Worm (Caenorhabditis elegans): ENCODE measurements around the gene trh-1.

Gene trh-1

DNA sequence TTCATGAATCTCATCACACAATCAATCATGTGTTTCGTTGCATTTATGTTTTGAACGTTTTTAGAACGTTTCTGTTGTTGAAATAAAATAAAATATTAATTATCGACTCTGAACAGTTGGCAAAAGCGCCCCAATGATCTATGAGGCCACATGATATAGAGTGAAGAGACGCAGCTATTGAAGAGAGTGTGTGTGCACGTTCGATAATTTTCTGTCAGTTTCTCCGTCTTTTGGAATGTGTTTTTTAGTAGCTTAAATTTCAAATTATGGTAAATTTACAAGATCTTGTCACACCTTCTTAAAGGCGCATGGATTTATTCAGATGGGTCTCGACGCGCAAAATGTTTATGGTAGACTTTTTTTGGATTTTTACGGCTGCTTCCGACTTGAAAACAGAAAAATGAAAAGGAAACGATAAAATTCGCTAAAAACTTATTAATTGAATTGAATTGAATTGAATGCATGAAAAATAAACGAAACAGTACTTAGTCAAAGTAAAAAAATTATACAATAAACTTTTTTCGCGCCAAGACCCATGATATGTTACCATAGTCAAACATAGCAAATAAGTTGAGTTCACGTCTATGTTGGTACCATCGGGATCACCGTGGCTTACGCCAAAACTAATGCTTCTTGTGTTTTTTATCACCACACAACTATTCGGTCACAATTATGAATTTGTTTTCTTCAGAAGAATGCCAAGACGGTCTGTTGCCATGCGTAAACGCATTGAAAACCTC lies 34.7 kb upstream of the trh-1 start, which contains the start of gene C49C3.15:
Gene C49C3.15, plus strand, starts transcription at position 690 of the 740 bp plus-strand sequence.
- TF ChIP-seq odd-2 (tag; optimal IDR thresholded peaks at IDR 0.05), result no peak
- peak; percentile 21 for TF ChIP-seq ceh-31 (tag; optimal IDR thresholded peaks at IDR 0.05)
- no peak for TF ChIP-seq ceh-45 (GFP tag; IDR thresholded peaks at IDR 0.05)
- no peak for TF ChIP-seq che-1 (tag; optimal IDR thresholded peaks at IDR 0.05)
- TF ChIP-seq ceh-9 (tag; optimal IDR thresholded peaks at IDR 0.05), result no peak
- TF ChIP-seq pat-9 (tag; optimal IDR thresholded peaks at IDR 0.05), result no peak
- peak; percentile 15 for TF ChIP-seq nfya-1 (tag; optimal IDR thresholded peaks at IDR 0.05)
- TF ChIP-seq ceh-22 (tag; optimal IDR thresholded peaks at IDR 0.05), result no peak
- peak; percentile 77 for TF ChIP-seq hlh-30 (tag; optimal IDR thresholded peaks at IDR 0.05; ENCODE audit: insufficient read depth)
- no peak for TF ChIP-seq C38D4.7 (GFP tag; optimal IDR thresholded peaks at IDR 0.05)
- TF ChIP-seq unc-55 (GFP tag; optimal IDR thresholded peaks at IDR 0.05), result peak; percentile 38
- TF ChIP-seq hlh-6 (tag; optimal IDR thresholded peaks at IDR 0.05), result no peak
- TF ChIP-seq ttx-3 (tag; optimal IDR thresholded peaks at IDR 0.05), result no peak

ce11 chrIV:17335031-17335430 lies 33.4 kb upstream of the trh-1 start, which contains the start of gene C49C3.8:
Gene C49C3.8, plus strand, starts transcription at chrIV:17335203.
- TF ChIP-seq ceh-48 (tag; optimal IDR thresholded peaks at IDR 0.05) (peak; percentile 45), K09A11.1 (tag; optimal IDR thresholded peaks at IDR 0.05; ENCODE audit: insufficient read depth) (no peak), pros-1 (tag; optimal IDR thresholded peaks at IDR 0.05) (no peak)

- no peak for TF ChIP-seq dmd-4 (tag; optimal IDR thresholded peaks at IDR 0.05; ENCODE audit: borderline replicate concordance)
- TF ChIP-seq elt-2 (tag; optimal IDR thresholded peaks at IDR 0.05), result peak; percentile 78
Observed at ce11 chrIV:17338920-17339510, 29.4 kb upstream of the trh-1 start, which contains the start of gene C49C3.10. Gene C49C3.10, minus strand, starts transcription at chrIV:17338970.

- TF ChIP-seq K02D7.2 (tag; optimal IDR thresholded peaks at IDR 0.05) (no peak), Y22D7AL.16 (tag; optimal IDR thresholded peaks at IDR 0.05) (no peak), unc-3 (GFP tag; conservative IDR thresholded peaks at IDR 0.05) (no peak), unc-3 (tag; optimal IDR thresholded peaks at IDR 0.05) (no peak), sdc-2 (tag; optimal IDR thresholded peaks at IDR 0.05) (no peak), dve-1 (tag; optimal IDR thresholded peaks at IDR 0.05) (no peak), mec-3 (tag; optimal IDR thresholded peaks at IDR 0.05; ENCODE audit: borderline replicate concordance) (no peak), che-1 (tag; optimal IDR thresholded peaks at IDR 0.05) (no peak), C38D4.7 (GFP tag; optimal IDR thresholded peaks at IDR 0.05) (no peak), ceh-6 (GFP tag; optimal IDR thresholded peaks at IDR 0.05) (no peak), F13H6.1 (tag; optimal IDR thresholded peaks at IDR 0.05) (no peak), pha-4 (tag; optimal IDR thresholded peaks at IDR 0.05) (no peak), ceh-18 (tag; optimal IDR thresholded peaks at IDR 0.05) (no peak), pat-9 (tag; optimal IDR thresholded peaks at IDR 0.05) (no peak), unc-42 (tag; optimal IDR thresholded peaks at IDR 0.05) (no peak), sox-2 (GFP tag; IDR thresholded peaks at IDR 0.05) (no peak), hlh-13 (GFP tag; optimal IDR thresholded peaks at IDR 0.05) (no peak), fkh-6 (tag; optimal IDR thresholded peaks at IDR 0.05) (no peak), ceh-24 (tag; optimal IDR thresholded peaks at IDR 0.05) (no peak), ceh-31 (tag; optimal IDR thresholded peaks at IDR 0.05) (no peak), hlh-30 (tag; optimal IDR thresholded peaks at IDR 0.05; ENCODE audit: insufficient read depth) (no peak)
Observed at ce11 chrIV:17341033-17341432, 27.4 kb upstream of the trh-1 start.
